Worm (Caenorhabditis elegans): ENCODE results near the gene C17C3.15.

C17C3.15 gene

ce11 chrII:5570272-5570671, at the start of gene C17C3.15, which contains the start of gene C17C3.1:
C17C3.15 (plus strand) TSS chrII:5570654.
C17C3.1 (plus strand) TSS chrII:5570572.
- TF ChIP-seq unc-55 (GFP tag; optimal IDR thresholded peaks at IDR 0.05) (no peak), dmd-4 (tag; optimal IDR thresholded peaks at IDR 0.05; ENCODE audit: borderline replicate concordance) (no peak), rnt-1 (tag; optimal IDR thresholded peaks at IDR 0.05) (no peak), pax-1 (tag; optimal IDR thresholded peaks at IDR 0.05) (no peak), ceh-22 (tag; optimal IDR thresholded peaks at IDR 0.05) (no peak), hlh-8 (tag; optimal IDR thresholded peaks at IDR 0.05) (no peak)

ce11 chrII:5521411-5521810, 49.0 kb upstream of the C17C3.15 start, which contains the start of gene ZK177.12:
ZK177.12 (plus strand) TSS chrII:5521711.
- TF ChIP-seq ceh-34 (tag; optimal IDR thresholded peaks at IDR 0.05) (no peak), sdc-2 (tag; optimal IDR thresholded peaks at IDR 0.05) (no peak), elt-2 (tag; optimal IDR thresholded peaks at IDR 0.05) (no peak)

- TF ChIP-seq hlh-13 (GFP tag; optimal IDR thresholded peaks at IDR 0.05) (no peak), ets-4 (tag; optimal IDR thresholded peaks at IDR 0.05) (no peak), ttx-3 (tag; optimal IDR thresholded peaks at IDR 0.05) (no peak), gmeb-2 (tag; optimal IDR thresholded peaks at IDR 0.05) (no peak), K09A11.1 (tag; optimal IDR thresholded peaks at IDR 0.05; ENCODE audit: insufficient read depth) (no peak), unc-55 (GFP tag; optimal IDR thresholded peaks at IDR 0.05) (no peak), pag-3 (tag; optimal IDR thresholded peaks at IDR 0.05; ENCODE audit: borderline replicate concordance) (no peak), pha-4 (tag; optimal IDR thresholded peaks at IDR 0.05) (no peak)
Observed at ce11 chrII:5522637-5523036, 47.8 kb upstream of the C17C3.15 start, which contains the start of gene ZK177.11. ZK177.11 (plus strand) TSS chrII:5522937.

- no peak for TF ChIP-seq sdc-2 (tag; optimal IDR thresholded peaks at IDR 0.05)
- TF ChIP-seq C08G9.2 (tag; optimal IDR thresholded peaks at IDR 0.05): no peak
- no peak for TF ChIP-seq Y22D7AL.16 (tag; optimal IDR thresholded peaks at IDR 0.05)
- no peak for TF ChIP-seq K02D7.2 (tag; optimal IDR thresholded peaks at IDR 0.05)
- no peak for TF ChIP-seq che-1 (tag; optimal IDR thresholded peaks at IDR 0.05)
- TF ChIP-seq T23F11.4 (GFP tag; optimal IDR thresholded peaks at IDR 0.05): no peak
- no peak for TF ChIP-seq madf-2 (tag; optimal IDR thresholded peaks at IDR 0.05)
- no peak for TF ChIP-seq pros-1 (tag; optimal IDR thresholded peaks at IDR 0.05)
- TF ChIP-seq C38D4.7 (GFP tag; optimal IDR thresholded peaks at IDR 0.05): no peak
- no peak for TF ChIP-seq unc-86 (tag; optimal IDR thresholded peaks at IDR 0.05)
- TF ChIP-seq hlh-30 (tag; optimal IDR thresholded peaks at IDR 0.05; ENCODE audit: insufficient read depth): no peak
- TF ChIP-seq ceh-19 (GFP tag; optimal IDR thresholded peaks at IDR 0.05): no peak
- no peak for TF ChIP-seq ceh-2 (tag; optimal IDR thresholded peaks at IDR 0.05)
- no peak for TF ChIP-seq pha-2 (tag; optimal IDR thresholded peaks at IDR 0.05)
- no peak for TF ChIP-seq hlh-8 (tag; optimal IDR thresholded peaks at IDR 0.05)
- no peak for TF ChIP-seq lin-11 (tag; optimal IDR thresholded peaks at IDR 0.05)
- no peak for TF ChIP-seq tbx-7 (tag; optimal IDR thresholded peaks at IDR 0.05)
Observed at ce11 chrII:5525297-5525696, 45.2 kb upstream of the C17C3.15 start, which contains the start of gene tbx-35. tbx-35 (minus strand) TSS chrII:5525397.

- TF ChIP-seq che-1 (tag; optimal IDR thresholded peaks at IDR 0.05) (no peak), ceh-22 (tag; optimal IDR thresholded peaks at IDR 0.05) (no peak), mec-3 (tag; optimal IDR thresholded peaks at IDR 0.05; ENCODE audit: borderline replicate concordance) (no peak), Y22D7AL.16 (tag; optimal IDR thresholded peaks at IDR 0.05) (no peak), unc-3 (GFP tag; conservative IDR thresholded peaks at IDR 0.05) (no peak), unc-3 (tag; optimal IDR thresholded peaks at IDR 0.05) (no peak)
Observed at ce11 chrII:5527841-5528240, 42.6 kb upstream of the C17C3.15 start, which contains the start of gene ZK177.1. ZK177.1 (plus strand) TSS chrII:5528141.

Measured in whole organism, late embryonic.